Fruit fly (Drosophila melanogaster): ENCODE results near the gene PMCA.

DNA sequence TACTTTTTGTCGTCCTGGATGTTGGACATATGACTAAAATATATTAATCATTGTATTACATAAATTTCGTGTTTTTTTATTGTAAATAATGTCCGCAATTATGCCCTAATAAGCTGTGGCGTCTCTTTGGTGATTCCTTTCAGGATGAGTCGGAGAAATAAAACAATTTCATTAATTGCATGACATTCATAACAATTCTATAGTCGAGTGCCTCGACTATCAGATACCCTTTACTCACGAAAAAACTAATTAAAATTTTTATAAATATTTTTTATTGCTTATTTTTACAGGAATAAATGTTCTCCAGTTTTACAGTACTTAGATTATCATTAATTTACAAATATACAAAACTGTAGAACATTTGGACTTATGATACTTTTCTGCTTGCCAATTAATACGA is 48.0 kb downstream of the PMCA start:
- TF ChIP-seq CG11504 (tag; optimal IDR thresholded peaks at IDR 0.05) (no peak), trem (tag; optimal IDR thresholded peaks at IDR 0.05) (no peak), unc-4 (GFP tag; IDR thresholded peaks at IDR 0.05; ENCODE audit: partially characterized antibody) (no peak), CG3838 (GFP tag; optimal IDR thresholded peaks at IDR 0.05) (no peak), Sox102F (GFP tag; optimal IDR thresholded peaks at IDR 0.05) (no peak)

Data from whole organism, embryonic.